Fruit fly (Drosophila melanogaster) whole organism, embryonic: Measurements from ENCODE around the gene CG3841.

Experiments
- Aef1 ChIP-seq: fragments of 200-800 bp; sonication (Bioruptor generic); IDR thresholded peaks from 3 replicates; pipeline ENCODE4 v1.3.6; 2022; ENCODE audit warnings: missing biosample characterization, missing genetic modification characterization
- Asciz ChIP-seq: fragments of 200-800 bp; sonication (Bioruptor generic); optimal IDR thresholded peaks from 2 replicates; lab custom pipeline; 2017; ENCODE audit warnings: missing biosample characterization, mild to moderate bottlenecking, missing genetic modification characterization, missing genetic modification reagents
- Atf3 ChIP-seq: fragments of 200-800 bp; sonication (Bioruptor generic); optimal IDR thresholded peaks from 3 replicates; lab custom pipeline; 2016; ENCODE audit warnings: missing biosample characterization, missing genetic modification characterization
- B-H2 ChIP-seq: fragments of 200-800 bp; sonication (Bioruptor generic); optimal IDR thresholded peaks from 2 replicates; lab custom pipeline; 2018; ENCODE audit warnings: missing biosample characterization, mild to moderate bottlenecking, missing genetic modification characterization
- CG12071 ChIP-seq: fragments of 200-800 bp; sonication (Bioruptor generic); optimal IDR thresholded peaks from 3 replicates; lab custom pipeline; 2018; ENCODE audit warnings: missing biosample characterization, mild to moderate bottlenecking, missing genetic modification characterization
- CG12236 ChIP-seq: fragments of 200-800 bp; sonication (Bioruptor generic); optimal IDR thresholded peaks from 2 replicates; lab custom pipeline; 2016; ENCODE audit warnings: missing biosample characterization, missing genetic modification characterization
- CG12299 ChIP-seq: fragments of 200-800 bp; sonication (Bioruptor generic); optimal IDR thresholded peaks from 2 replicates; lab custom pipeline; 2018; ENCODE audit warnings: missing biosample characterization, mild to moderate bottlenecking, missing genetic modification characterization
- CG12769 ChIP-seq: fragments of 200-800 bp; sonication (Bioruptor generic); optimal IDR thresholded peaks from 2 replicates; lab custom pipeline; 2019; ENCODE audit warnings: missing biosample characterization, mild to moderate bottlenecking, missing genetic modification characterization, moderate library complexity
- CG13123 ChIP-seq: fragments of 200-800 bp; sonication (Bioruptor generic); optimal IDR thresholded peaks from 2 replicates; lab custom pipeline; 2016; ENCODE audit warnings: missing biosample characterization, missing genetic modification characterization
- CG14050 ChIP-seq: fragments of 200-800 bp; sonication (Bioruptor generic); IDR thresholded peaks from 3 replicates; pipeline ENCODE4 v1.3.6; 2022; ENCODE audit warnings: missing biosample characterization, missing genetic modification characterization
- CG14441 ChIP-seq: fragments of 200-800 bp; sonication (Bioruptor generic); IDR thresholded peaks from 2 replicates; pipeline ENCODE4 v1.3.6; 2022; ENCODE audit warnings: missing biosample characterization, missing genetic modification characterization
- CG14965 ChIP-seq: fragments of 200-800 bp; sonication (Bioruptor generic); optimal IDR thresholded peaks from 2 replicates; lab custom pipeline; 2016; ENCODE audit warnings: missing biosample characterization, missing genetic modification characterization, borderline replicate concordance
- CG15269 ChIP-seq: fragments of 200-800 bp; sonication (Bioruptor generic); optimal IDR thresholded peaks from 2 replicates; lab custom pipeline; 2018; ENCODE audit warnings: missing biosample characterization, mild to moderate bottlenecking, missing genetic modification characterization, moderate library complexity
- CG15601 ChIP-seq: fragments of 200-800 bp; sonication (Bioruptor generic); optimal IDR thresholded peaks from 3 replicates; lab custom pipeline; 2019; ENCODE audit warnings: missing biosample characterization, mild to moderate bottlenecking, missing genetic modification characterization, moderate library complexity
- CG17612 ChIP-seq: fragments of 200-800 bp; sonication (Bioruptor generic); IDR thresholded peaks from 2 replicates; pipeline ENCODE4 v1.3.6; 2022; ENCODE audit warnings: missing biosample characterization, missing genetic modification characterization
- CG2116 ChIP-seq: fragments of 200-800 bp; sonication (Bioruptor generic); optimal IDR thresholded peaks from 3 replicates; lab custom pipeline; 2018; ENCODE audit warnings: missing biosample characterization, mild to moderate bottlenecking, missing genetic modification characterization
- CG30403 ChIP-seq: fragments of 200-800 bp; sonication (Bioruptor generic); optimal IDR thresholded peaks from 3 replicates; lab custom pipeline; 2016; ENCODE audit warnings: missing biosample characterization, missing genetic modification characterization
- CG31224 ChIP-seq: fragments of 200-800 bp; sonication (Bioruptor generic); IDR thresholded peaks from 2 replicates; pipeline ENCODE4 v1.3.6; 2022; ENCODE audit warnings: missing biosample characterization, missing genetic modification characterization
- CG3281 ChIP-seq: fragments of 200-800 bp; sonication (Bioruptor generic); optimal IDR thresholded peaks from 3 replicates; lab custom pipeline; 2017; ENCODE audit warnings: missing biosample characterization, mild to moderate bottlenecking, missing genetic modification characterization
- CG3995 ChIP-seq: fragments of 200-800 bp; sonication (Bioruptor generic); optimal IDR thresholded peaks from 3 replicates; lab custom pipeline; 2016; ENCODE audit warnings: missing biosample characterization, missing genetic modification characterization
- CG42726 ChIP-seq: fragments of 200-800 bp; sonication (Bioruptor generic); IDR thresholded peaks from 2 replicates; pipeline ENCODE4 v1.3.6; 2022; ENCODE audit warnings: missing biosample characterization, missing genetic modification characterization; ENCODE audit not compliant: partially characterized antibody
- CG4328 ChIP-seq: fragments of 200-800 bp; sonication (Bioruptor generic); optimal IDR thresholded peaks from 3 replicates; lab custom pipeline; 2017; ENCODE audit warnings: missing biosample characterization, missing genetic modification reagents, missing genetic modification characterization
- CG6654 ChIP-seq: fragments of 200-800 bp; sonication (Bioruptor generic); optimal IDR thresholded peaks from 2 replicates; lab custom pipeline; 2017; ENCODE audit warnings: missing biosample characterization, mild to moderate bottlenecking, missing genetic modification characterization
- CG6689 ChIP-seq: fragments of 200-800 bp; sonication (Bioruptor generic); IDR thresholded peaks from 2 replicates; pipeline ENCODE4 v1.3.6; 2022; ENCODE audit warnings: missing biosample characterization, missing genetic modification characterization
- CG6765 ChIP-seq: fragments of 200-800 bp; sonication (Bioruptor generic); optimal IDR thresholded peaks from 3 replicates; lab custom pipeline; 2017; ENCODE audit warnings: missing biosample characterization, mild to moderate bottlenecking, missing genetic modification characterization
- CG9817 ChIP-seq: fragments of 200-800 bp; sonication (Bioruptor generic); optimal IDR thresholded peaks from 2 replicates; lab custom pipeline; 2018; ENCODE audit warnings: missing biosample characterization, mild to moderate bottlenecking, missing genetic modification characterization, moderate library complexity
- Camta ChIP-seq: fragments of 200-800 bp; sonication (Bioruptor generic); optimal IDR thresholded peaks from 2 replicates; lab custom pipeline; 2016; ENCODE audit warnings: missing biosample characterization, missing genetic modification characterization
- ERR ChIP-seq: fragments of 200-800 bp; sonication (Bioruptor generic); optimal IDR thresholded peaks from 2 replicates; lab custom pipeline; 2016; ENCODE audit warnings: missing biosample characterization, missing genetic modification characterization
- Fer2 ChIP-seq: fragments of 200-800 bp; sonication (Bioruptor generic); optimal IDR thresholded peaks from 2 replicates; lab custom pipeline; 2018; ENCODE audit warnings: missing biosample characterization, mild to moderate bottlenecking, missing genetic modification characterization, moderate library complexity
- Hr3 ChIP-seq: fragments of 200-800 bp; sonication (Bioruptor generic); optimal IDR thresholded peaks from 3 replicates; lab custom pipeline; 2016; ENCODE audit warnings: missing biosample characterization, missing genetic modification characterization
- MESR4 ChIP-seq: fragments of 200-800 bp; sonication (Bioruptor generic); optimal IDR thresholded peaks from 2 replicates; lab custom pipeline; 2018; ENCODE audit warnings: missing biosample characterization, mild to moderate bottlenecking, missing genetic modification characterization, moderate library complexity
- Max ChIP-seq: fragments of 200-800 bp; sonication (Bioruptor generic); optimal IDR thresholded peaks from 2 replicates; lab custom pipeline; 2016; ENCODE audit warnings: missing biosample characterization, mild to moderate bottlenecking, missing genetic modification characterization
- Six4 ChIP-seq: fragments of 200-800 bp; sonication (Bioruptor generic); optimal IDR thresholded peaks from 2 replicates; lab custom pipeline; 2016; ENCODE audit warnings: missing biosample characterization, missing genetic modification characterization
- Sry-β ChIP-seq: fragments of 200-800 bp; sonication (Bioruptor generic); optimal IDR thresholded peaks from 2 replicates; lab custom pipeline; 2018; ENCODE audit warnings: missing biosample characterization, mild to moderate bottlenecking, missing genetic modification characterization, moderate library complexity
- Xbp1 ChIP-seq: fragments of 200-800 bp; sonication (Bioruptor generic); optimal IDR thresholded peaks from 3 replicates; lab custom pipeline; 2016; ENCODE audit warnings: missing biosample characterization, mild to moderate bottlenecking, missing genetic modification characterization
- corto ChIP-seq: fragments of 200-800 bp; sonication (Bioruptor generic); optimal IDR thresholded peaks from 2 replicates; lab custom pipeline; 2016; ENCODE audit warnings: missing biosample characterization, mild to moderate bottlenecking, missing genetic modification characterization, moderate library complexity
- dysf ChIP-seq: fragments of 200-800 bp; sonication (Bioruptor generic); IDR thresholded peaks from 3 replicates; pipeline ENCODE4 v1.3.6; 2022; ENCODE audit warnings: missing biosample characterization, missing genetic modification characterization
- fru ChIP-seq: fragments of >200 bp; optimal IDR thresholded peaks from 2 replicates; lab custom pipeline; 2017
- grn ChIP-seq: fragments of 200-800 bp; sonication (Bioruptor generic); optimal IDR thresholded peaks from 3 replicates; lab custom pipeline; 2017; ENCODE audit warnings: missing biosample characterization, missing genetic modification characterization
- insv ChIP-seq, 2 experiments: fragments of 200-800 bp; sonication (Bioruptor generic); optimal IDR thresholded peaks; 3 replicates each; lab custom pipeline; 2016 to 2018; ENCODE audit warnings: missing biosample characterization in 2 of 2, missing genetic modification characterization in 2 of 2
- klu ChIP-seq: fragments of 200-800 bp; sonication (Bioruptor generic); IDR thresholded peaks from 2 replicates; pipeline ENCODE4 v1.3.6; 2022; ENCODE audit warnings: missing biosample characterization, missing genetic modification characterization
- lola ChIP-seq, 3 experiments: fragments of >200 bp in 2 of 3; fragments of 200-800 bp in 1 of 3; sonication (Bioruptor generic) in 1 of 3; optimal IDR thresholded peaks; 2 replicates each; lab custom pipeline; 2017 to 2019; ENCODE audit warnings: missing biosample characterization in 3 of 3, missing genetic modification characterization in 3 of 3, mild to moderate bottlenecking in 1 of 3, moderate library complexity in 1 of 3
- luna ChIP-seq: fragments of 200-800 bp; sonication (Bioruptor generic); optimal IDR thresholded peaks from 2 replicates; lab custom pipeline; 2016; ENCODE audit warnings: missing biosample characterization, missing genetic modification characterization
- nerfin-2 ChIP-seq: fragments of 200-800 bp; sonication (Bioruptor generic); IDR thresholded peaks from 2 replicates; pipeline ENCODE4 v1.3.6; 2022; ENCODE audit warnings: missing biosample characterization, missing genetic modification characterization; ENCODE audit not compliant: partially characterized antibody
- org-1 ChIP-seq: fragments of 200-800 bp; sonication (Bioruptor generic); optimal IDR thresholded peaks from 2 replicates; lab custom pipeline; 2017; ENCODE audit warnings: missing biosample characterization, missing genetic modification characterization
- slou ChIP-seq: fragments of 200-800 bp; sonication (Bioruptor generic); optimal IDR thresholded peaks from 3 replicates; lab custom pipeline; 2016; ENCODE audit warnings: missing biosample characterization, missing genetic modification characterization
- sr ChIP-seq: fragments of 200-800 bp; sonication (Bioruptor generic); IDR thresholded peaks from 3 replicates; pipeline ENCODE4 v1.3.6; 2022; ENCODE audit warnings: missing biosample characterization, missing genetic modification characterization
- tup ChIP-seq: fragments of 200-800 bp; sonication (Bioruptor generic); optimal IDR thresholded peaks from 2 replicates; lab custom pipeline; 2016; ENCODE audit warnings: missing biosample characterization, mild to moderate bottlenecking, missing genetic modification characterization, moderate library complexity
- unpg ChIP-seq: fragments of 200-800 bp; sonication (Bioruptor generic); optimal IDR thresholded peaks from 3 replicates; lab custom pipeline; 2018; ENCODE audit warnings: missing biosample characterization, mild to moderate bottlenecking, missing genetic modification characterization, moderate library complexity

CG3841 gene

DNA sequence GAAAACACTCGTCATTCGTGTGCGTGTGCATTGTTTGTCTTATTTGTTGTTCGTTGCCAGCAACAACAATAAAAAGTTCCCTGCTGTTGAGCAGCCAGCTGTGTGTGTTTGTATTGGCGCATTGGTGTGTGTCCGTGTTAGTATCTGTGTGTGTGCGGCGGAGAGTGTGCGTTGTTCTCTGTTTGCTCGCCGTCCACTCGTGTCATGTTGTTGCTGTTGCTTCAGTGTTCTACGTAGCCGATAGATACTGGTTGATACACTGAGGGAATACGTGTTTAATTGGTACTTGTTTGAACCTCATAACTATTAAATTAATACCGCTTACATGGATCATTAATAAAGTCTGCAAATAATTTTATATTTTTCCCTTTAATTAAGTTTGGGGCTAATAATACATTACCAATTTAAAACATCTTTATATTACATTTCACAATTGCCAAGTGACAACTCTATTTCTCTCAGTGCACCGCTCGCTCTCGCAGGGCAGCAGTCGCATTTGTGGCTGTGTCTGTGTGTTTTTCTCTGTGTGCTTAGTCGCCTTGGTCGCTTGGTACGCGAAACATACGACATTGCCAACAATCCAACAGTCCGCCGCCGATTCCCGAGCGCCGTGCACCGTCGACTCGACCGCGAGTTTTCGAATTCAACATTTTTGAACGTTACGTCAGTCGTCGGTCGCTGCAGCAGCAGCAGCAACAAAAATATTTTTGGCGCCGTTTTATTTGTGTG is 20.8 kb upstream of the CG3841 start, which contains the start of gene brwl (continued):
- TF ChIP-seq CG12236 (GFP tag; lab: Kevin White, UChicago) (peak; percentile 96), org-1 (GFP tag; lab: Kevin White, UChicago) (peak; percentile 99), Atf3 (GFP tag; lab: Kevin White, UChicago) (peak; percentile 98), CG15269 (tag; lab: Kevin White, UChicago) (peak; percentile 99), Hr3 (GFP tag; lab: Kevin White, UChicago) (peak; percentile 99), CG42726 (no peak), corto (peak; percentile 94), MESR4 (GFP tag; lab: Kevin White, UChicago) (peak; percentile 72), slou (GFP tag; lab: Kevin White, UChicago) (peak; percentile 97), B-H2 (GFP tag; lab: Kevin White, UChicago) (peak; percentile 98), CG14965 (peak; percentile 84), Max (GFP tag; lab: Kevin White, UChicago) (peak; percentile 99), Camta (GFP tag; lab: Kevin White, UChicago) (peak; percentile 99), sr (GFP tag; lab: Robert Waterston, UW) (peak; percentile 85; the same call in 2 of the 3 replicates), CG2116 (GFP tag; lab: Kevin White, UChicago) (peak; percentile 90), CG6654 (GFP tag; lab: Kevin White, UChicago) (peak; percentile 91), CG14050 (GFP tag; lab: Robert Waterston, UW) (peak; percentile 97), ERR (GFP tag; lab: Kevin White, UChicago) (peak; percentile 96), unpg (GFP tag; lab: Kevin White, UChicago) (peak; percentile 99), tup (peak; percentile 98), CG14441 (GFP tag; lab: Robert Waterston, UW) (peak; percentile 98), CG3281 (GFP tag; lab: Kevin White, UChicago) (peak; percentile 99), CG13123 (GFP tag; lab: Kevin White, UChicago) (peak; percentile 97), Aef1 (GFP tag; lab: Robert Waterston, UW) (peak; percentile 98), lola (GFP tag; optimal IDR thresholded peaks at IDR 0.05; lab: Kevin White, UChicago) (peak in 1 of 3 experiments; percentile 99), CG12071 (GFP tag; lab: Kevin White, UChicago) (peak; percentile 97), CG6765 (peak; percentile 98), Xbp1 (GFP tag; lab: Kevin White, UChicago) (peak; percentile 99), insv (GFP tag; optimal IDR thresholded peaks at IDR 0.05; lab: Kevin White, UChicago) (peak; percentile 75 to 81), fru (lab: Kevin White, UChicago) (no peak), CG9817 (tag; lab: Kevin White, UChicago) (peak; percentile 98), CG12769 (tag; lab: Kevin White, UChicago) (peak; percentile 99), CG4328 (GFP tag; lab: Kevin White, UChicago) (peak; percentile 99), dysf (GFP tag; lab: Robert Waterston, UW) (peak; percentile 99), CG12299 (tag; lab: Kevin White, UChicago) (peak; percentile 98), Asciz (GFP tag; lab: Kevin White, UChicago) (peak; percentile 98), luna (GFP tag; lab: Kevin White, UChicago) (peak; percentile 93), CG15601 (tag; lab: Kevin White, UChicago) (peak; percentile 97), CG31224 (GFP tag; lab: Robert Waterston, UW) (peak; percentile 96), Six4 (GFP tag; lab: Kevin White, UChicago) (peak; percentile 99), CG30403 (GFP tag; lab: Kevin White, UChicago) (peak; percentile 99), grn (GFP tag; lab: Kevin White, UChicago) (peak; percentile 91), Fer2 (peak; percentile 94), Sry-β (peak; percentile 71), nerfin-2 (GFP tag; lab: Robert Waterston, UW) (no peak), CG3995 (GFP tag; lab: Kevin White, UChicago) (peak; percentile 83), klu (GFP tag; lab: Robert Waterston, UW) (peak; percentile 97), CG17612 (GFP tag; lab: Robert Waterston, UW) (peak; percentile 96), CG6689 (GFP tag; lab: Robert Waterston, UW) (peak; percentile 98)
